Worm (Caenorhabditis elegans) whole organism, L3 larva: ENCODE results near the gene fbxb-48.

Experiments
- R02D3.7 ChIP-seq: fragments of 150-350 bp; optimal IDR thresholded peaks from 2 replicates; lab custom pipeline; 2014; ENCODE audit warnings: missing biosample characterization, missing genetic modification characterization
- ZK546.5 ChIP-seq: sonication (generic microtip); optimal IDR thresholded peaks from 2 replicates; lab custom pipeline; 2017; ENCODE audit warnings: missing biosample characterization, missing genetic modification characterization
- aly-2 ChIP-seq: fragments of 150-350 bp; optimal IDR thresholded peaks from 2 replicates; lab custom pipeline; 2014; ENCODE audit warnings: missing biosample characterization, missing genetic modification characterization
- ama-1 ChIP-seq: fragments of 150-350 bp; optimal IDR thresholded peaks from 2 replicates; lab custom pipeline; 2018
- ceh-16 ChIP-seq: sonication (generic microtip); optimal IDR thresholded peaks from 2 replicates; lab custom pipeline; 2017; ENCODE audit warnings: missing biosample characterization, missing genetic modification characterization
- ceh-28 ChIP-seq: fragments of 150-350 bp; optimal IDR thresholded peaks from 2 replicates; lab custom pipeline; 2014; ENCODE audit warnings: missing biosample characterization, missing genetic modification reagents, missing genetic modification characterization
- ceh-82 ChIP-seq: fragments of 150-350 bp; optimal IDR thresholded peaks from 2 replicates; lab custom pipeline; 2014; ENCODE audit warnings: missing biosample characterization, missing genetic modification characterization
- ceh-9 ChIP-seq: sonication (generic microtip); optimal IDR thresholded peaks from 2 replicates; lab custom pipeline; 2018; ENCODE audit warnings: missing biosample characterization, missing genetic modification characterization
- daf-12 ChIP-seq: fragments of 150-350 bp; optimal IDR thresholded peaks from 2 replicates; lab custom pipeline; 2014; ENCODE audit warnings: missing biosample characterization, missing genetic modification reagents, missing genetic modification characterization
- egl-27 ChIP-seq: sonication (generic microtip); optimal IDR thresholded peaks from 4 replicates; lab custom pipeline; 2017; ENCODE audit warnings: missing biosample characterization, missing genetic modification reagents, missing genetic modification characterization
- egl-5 ChIP-seq: fragments of 150-350 bp; optimal IDR thresholded peaks from 2 replicates; lab custom pipeline; 2017; ENCODE audit warnings: missing biosample characterization, missing genetic modification reagents, missing genetic modification characterization, inconsistent platforms
- elt-1 ChIP-seq: fragments of 150-350 bp; optimal IDR thresholded peaks from 2 replicates; lab custom pipeline; 2014; ENCODE audit warnings: missing biosample characterization, missing genetic modification characterization
- elt-2 ChIP-seq: sonication (generic microtip); optimal IDR thresholded peaks from 2 replicates; lab custom pipeline; 2016; ENCODE audit warnings: missing genetic modification reagents, mild to moderate bottlenecking, missing genetic modification characterization, missing compliant biosample characterization
- eor-1 ChIP-seq, 2 experiments: fragments of 150-350 bp; optimal IDR thresholded peaks; 2 replicates each; lab custom pipeline; 2014 to 2018; ENCODE audit warnings: missing biosample characterization in 2 of 2, missing genetic modification characterization in 2 of 2
- fkh-10 ChIP-seq: sonication (generic microtip); optimal IDR thresholded peaks from 2 replicates; lab custom pipeline; 2017; ENCODE audit warnings: missing biosample characterization, missing genetic modification reagents, missing genetic modification characterization
- fkh-2 ChIP-seq: fragments of 150-350 bp; optimal IDR thresholded peaks from 2 replicates; lab custom pipeline; 2014; ENCODE audit warnings: missing biosample characterization, missing genetic modification reagents, missing genetic modification characterization
- fos-1 ChIP-seq: fragments of 150-350 bp; optimal IDR thresholded peaks from 2 replicates; lab custom pipeline; 2014; ENCODE audit warnings: missing biosample characterization, missing genetic modification characterization
- lin-15B ChIP-seq: fragments of 150-350 bp; optimal IDR thresholded peaks from 2 replicates; lab custom pipeline; 2014; ENCODE audit warnings: missing biosample characterization, missing genetic modification characterization
- lin-39 ChIP-seq: fragments of 150-350 bp; optimal IDR thresholded peaks from 2 replicates; lab custom pipeline; 2018; ENCODE audit warnings: missing biosample characterization, missing genetic modification reagents, missing genetic modification characterization
- mdl-1 ChIP-seq: fragments of 150-350 bp; optimal IDR thresholded peaks from 2 replicates; lab custom pipeline; 2014; ENCODE audit warnings: missing biosample characterization, missing genetic modification characterization
- nfya-1 ChIP-seq: sonication (generic microtip); optimal IDR thresholded peaks from 2 replicates; lab custom pipeline; 2017; ENCODE audit warnings: missing genetic modification characterization, mild to moderate bottlenecking, missing compliant biosample characterization, antibody characterized with exemption, moderate library complexity; ENCODE audit not compliant: insufficient read depth
- nhr-12 ChIP-seq: fragments of 150-350 bp; optimal IDR thresholded peaks from 2 replicates; lab custom pipeline; 2014; ENCODE audit warnings: missing biosample characterization, missing genetic modification characterization
- nhr-23 ChIP-seq: fragments of 150-350 bp; optimal IDR thresholded peaks from 2 replicates; lab custom pipeline; 2014; ENCODE audit warnings: missing biosample characterization, missing genetic modification reagents, missing genetic modification characterization
- nhr-25 ChIP-seq: sonication (generic microtip); optimal IDR thresholded peaks from 2 replicates; lab custom pipeline; 2017; ENCODE audit warnings: missing biosample characterization, missing genetic modification characterization
- nhr-28 ChIP-seq: fragments of 150-350 bp; optimal IDR thresholded peaks from 2 replicates; lab custom pipeline; 2014; ENCODE audit warnings: missing biosample characterization, missing genetic modification characterization
- nhr-67 ChIP-seq: fragments of 150-350 bp; optimal IDR thresholded peaks from 2 replicates; lab custom pipeline; 2014; ENCODE audit warnings: missing biosample characterization, missing genetic modification characterization
- nhr-77 ChIP-seq: fragments of 150-350 bp; optimal IDR thresholded peaks from 2 replicates; lab custom pipeline; 2014; ENCODE audit warnings: missing biosample characterization, missing genetic modification characterization
- pha-4 ChIP-seq: fragments of 150-350 bp; optimal IDR thresholded peaks from 2 replicates; lab custom pipeline; 2014; ENCODE audit warnings: missing biosample characterization, missing genetic modification reagents, missing genetic modification characterization
- sea-2 ChIP-seq: fragments of 150-350 bp; sonication (generic microtip); optimal IDR thresholded peaks from 4 replicates; lab custom pipeline; 2014; ENCODE audit warnings: missing biosample characterization, missing genetic modification reagents, missing genetic modification characterization
- skn-1 ChIP-seq: fragments of 150-350 bp; optimal IDR thresholded peaks from 2 replicates; lab custom pipeline; 2014; ENCODE audit warnings: missing biosample characterization, missing genetic modification characterization
- snpc-4 ChIP-seq: fragments of 150-350 bp; optimal IDR thresholded peaks from 2 replicates; lab custom pipeline; 2014; ENCODE audit warnings: missing biosample characterization, missing genetic modification characterization
- tbx-2 ChIP-seq: sonication (generic microtip); optimal IDR thresholded peaks from 2 replicates; lab custom pipeline; 2016; ENCODE audit warnings: mild to moderate bottlenecking, missing genetic modification characterization, missing compliant biosample characterization
- unc-39 ChIP-seq: sonication (generic microtip); optimal IDR thresholded peaks from 4 replicates; lab custom pipeline; 2017; ENCODE audit warnings: missing biosample characterization, missing genetic modification characterization
- zag-1 ChIP-seq: fragments of 150-350 bp; optimal IDR thresholded peaks from 2 replicates; lab custom pipeline; 2014; ENCODE audit warnings: missing biosample characterization, missing genetic modification characterization
- ztf-11 ChIP-seq: fragments of 150-350 bp; optimal IDR thresholded peaks from 2 replicates; lab custom pipeline; 2014; ENCODE audit warnings: missing biosample characterization, missing genetic modification characterization

Gene fbxb-48

DNA sequence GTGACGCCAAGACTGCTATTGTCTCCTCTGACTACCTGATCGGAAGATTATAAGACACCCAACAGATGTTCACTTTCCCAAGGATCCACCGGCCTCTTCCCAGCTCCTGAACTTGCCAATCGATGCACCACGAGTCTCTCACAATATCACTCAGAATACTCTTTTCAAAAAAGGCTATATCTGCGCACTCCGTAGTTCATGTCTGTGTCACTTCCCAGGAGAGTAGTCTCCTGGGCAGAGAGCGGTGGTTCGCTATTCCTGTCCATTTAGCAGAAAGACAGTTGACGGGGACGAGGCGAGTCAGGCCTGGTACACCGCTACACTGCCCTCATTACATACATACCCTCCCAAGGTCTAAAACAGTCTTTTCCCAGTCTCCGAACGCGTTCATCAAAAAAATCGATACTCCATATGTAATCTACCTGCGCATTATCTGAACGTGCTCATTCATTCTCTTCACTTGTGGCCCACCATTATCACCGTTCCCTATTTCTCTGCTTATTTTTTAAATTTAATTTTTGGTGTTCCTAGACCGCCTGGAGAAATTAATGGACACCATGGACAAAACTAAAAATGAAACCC lies 4.2 kb downstream of the fbxb-48 start, which contains the start of gene btb-6:
TSS of gene btb-6 (plus strand) at position 532 of the 582 bp plus-strand sequence.
- TF ChIP-seq nhr-23 (tag; lab: Kevin White, UChicago), result no peak
- no peak for TF ChIP-seq ceh-28 (tag; lab: Kevin White, UChicago)
- no peak for TF ChIP-seq nhr-77 (tag; lab: Kevin White, UChicago)
- no peak for TF ChIP-seq unc-39
- no peak for TF ChIP-seq zag-1 (tag; lab: Kevin White, UChicago)
- TF ChIP-seq mdl-1, result no peak
- no peak for TF ChIP-seq ztf-11 (tag; lab: Kevin White, UChicago)
- TF ChIP-seq elt-1 (tag; lab: Kevin White, UChicago), result no peak
- TF ChIP-seq tbx-2 (tag; lab: Kevin White, UChicago), result no peak
- no peak for TF ChIP-seq fkh-10 (GFP tag; lab: Kevin White, UChicago)
- no peak for TF ChIP-seq egl-5 (tag; lab: Kevin White, UChicago)
- TF ChIP-seq eor-1 (tag; optimal IDR thresholded peaks at IDR 0.05; lab: Kevin White, UChicago), result no peak
- TF ChIP-seq fkh-2, result no peak
- no peak for TF ChIP-seq nhr-67 (tag; lab: Kevin White, UChicago)
- no peak for TF ChIP-seq nfya-1
- TF ChIP-seq, all 47 proteins: peak for 0

DNA sequence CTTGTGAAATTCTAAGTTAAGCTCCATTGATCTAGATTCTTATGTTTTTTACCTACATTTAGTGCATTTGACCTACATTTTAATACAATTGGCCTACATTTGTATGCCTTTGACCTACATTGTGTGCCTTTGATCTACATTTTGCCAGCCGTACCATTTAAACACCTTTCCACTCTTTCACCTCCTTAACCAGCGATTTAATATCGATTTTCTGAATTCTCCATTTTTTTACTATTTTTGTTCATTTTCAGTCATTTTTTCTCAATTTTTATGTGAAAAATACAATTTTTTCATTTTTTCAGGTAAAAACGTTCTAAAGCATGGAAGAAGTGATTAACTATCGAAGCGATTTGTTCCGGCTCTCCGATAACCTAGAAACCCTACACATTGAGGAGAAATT lies 6.1 kb downstream of the fbxb-48 start, which contains the start of gene btb-7:
TSS of gene btb-7 (plus strand) at position 301 of the 400 bp plus-strand sequence.
- no peak for TF ChIP-seq zag-1 (tag; lab: Kevin White, UChicago)
- no peak for TF ChIP-seq tbx-2 (tag; lab: Kevin White, UChicago)
- no peak for TF ChIP-seq ceh-82 (tag; lab: Kevin White, UChicago)
- TF ChIP-seq ceh-28 (tag; lab: Kevin White, UChicago), result no peak
- TF ChIP-seq unc-39, result no peak
- no peak for TF ChIP-seq mdl-1
- TF ChIP-seq nhr-67 (tag; lab: Kevin White, UChicago), result no peak
- no peak for TF ChIP-seq nhr-25 (tag; lab: Kevin White, UChicago)
- no peak for TF ChIP-seq nhr-77 (tag; lab: Kevin White, UChicago)
- no peak for TF ChIP-seq elt-2 (tag; lab: Kevin White, UChicago)
- no peak for TF ChIP-seq nhr-12
- no peak for TF ChIP-seq ceh-9
- no peak for TF ChIP-seq snpc-4 (tag; lab: Kevin White, UChicago)

DNA sequence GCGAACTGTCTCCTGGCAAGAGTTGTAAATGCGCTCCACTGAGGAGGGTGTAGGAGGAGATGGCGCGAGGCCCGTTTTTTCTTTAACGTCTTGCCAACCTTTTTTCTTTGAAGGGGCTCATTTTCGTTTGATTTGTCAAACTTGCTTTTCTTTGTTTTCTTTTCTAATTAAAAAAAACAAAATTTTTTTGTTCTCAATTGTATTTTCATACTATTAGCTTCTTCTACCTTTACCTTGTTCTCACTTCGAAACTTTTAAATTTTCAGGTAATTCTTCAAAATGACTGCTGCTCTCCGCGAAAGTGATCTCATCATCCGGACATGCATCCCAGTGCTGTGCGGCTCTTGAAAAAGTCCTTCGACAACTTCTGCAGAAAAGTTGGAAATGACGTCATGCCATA lies 9.1 kb downstream of the fbxb-48 start, which contains the start of gene fbxa-184:
TSS of gene fbxa-184 (plus strand) at position 301 of the 400 bp plus-strand sequence.
- TF ChIP-seq ceh-9 (no peak), tbx-2 (tag; lab: Kevin White, UChicago) (no peak)

DNA sequence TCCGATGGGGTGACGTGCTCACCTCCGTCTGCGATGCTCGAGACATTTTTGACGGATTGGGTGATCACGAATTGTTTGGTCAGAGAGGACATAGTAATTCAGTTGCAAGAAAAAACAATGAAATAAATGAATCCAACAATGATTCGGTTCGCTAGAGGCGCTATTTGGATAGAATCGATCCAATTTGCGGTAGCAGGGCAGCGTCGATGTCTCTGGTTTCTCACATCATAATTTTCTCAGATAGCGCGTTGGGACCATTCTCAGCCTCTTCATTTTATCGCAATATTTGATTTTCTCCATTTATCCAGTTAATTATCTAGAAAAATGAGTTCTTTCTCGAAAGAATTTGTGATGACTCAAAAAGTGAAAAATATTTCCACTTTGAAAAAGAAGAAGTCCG lies 12.7 kb downstream of the fbxb-48 start, which contains the start of gene sdz-18:
TSS of gene sdz-18 (minus strand) at position 101 of the 400 bp plus-strand sequence.
- no peak for TF ChIP-seq snpc-4 (tag; lab: Kevin White, UChicago)
- no peak for TF ChIP-seq R02D3.7 (tag; lab: Kevin White, UChicago)
- no peak for TF ChIP-seq ama-1 (lab: Kevin White, UChicago)
- no peak for TF ChIP-seq ceh-16
- TF ChIP-seq nhr-28, result no peak
- no peak for TF ChIP-seq unc-39
- no peak for TF ChIP-seq egl-5 (tag; lab: Kevin White, UChicago)
- no peak for TF ChIP-seq lin-39 (tag; lab: Kevin White, UChicago)
- no peak for TF ChIP-seq sea-2
- no peak for TF ChIP-seq skn-1 (tag; lab: Kevin White, UChicago)
- no peak for TF ChIP-seq ceh-9
- TF ChIP-seq aly-2, result no peak
- no peak for TF ChIP-seq lin-15B (tag; lab: Kevin White, UChicago)
- no peak for TF ChIP-seq daf-12 (tag; lab: Kevin White, UChicago)
- no peak for TF ChIP-seq ceh-82 (tag; lab: Kevin White, UChicago)
- no peak for TF ChIP-seq nhr-23 (tag; lab: Kevin White, UChicago)
- TF ChIP-seq nhr-25 (tag; lab: Kevin White, UChicago), result no peak

DNA sequence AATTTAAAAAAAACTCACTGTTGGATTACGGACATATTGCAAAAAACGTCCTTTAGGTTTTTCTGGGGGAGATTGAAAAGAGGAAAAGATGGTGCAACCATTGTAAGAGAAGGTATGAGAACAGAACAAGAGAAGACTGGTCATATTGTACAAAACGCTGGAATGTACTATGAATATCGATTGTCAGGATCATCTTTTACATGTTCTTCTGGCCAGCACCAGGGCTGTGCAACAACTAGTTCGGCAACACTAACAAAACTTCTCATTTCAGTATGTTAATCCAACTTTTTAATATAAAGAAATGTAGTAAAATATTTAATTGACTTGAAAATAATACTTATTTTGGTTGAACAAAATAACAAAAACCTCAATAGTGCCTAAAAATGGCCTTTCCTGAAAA lies 15.7 kb downstream of the fbxb-48 start, which contains the start of gene fbxb-47:
TSS of gene fbxb-47 (minus strand) at position 101 of the 400 bp plus-strand sequence.
- TF ChIP-seq ZK546.5 (tag; lab: Kevin White, UChicago) (no peak), ceh-28 (tag; lab: Kevin White, UChicago) (no peak), unc-39 (no peak), daf-12 (tag; lab: Kevin White, UChicago) (no peak), egl-27 (tag; lab: Kevin White, UChicago) (no peak), pha-4 (no peak), fos-1 (tag; lab: Kevin White, UChicago) (no peak)
